Fruit fly (Drosophila melanogaster): ENCODE data around the gene CG5399.

DNA sequence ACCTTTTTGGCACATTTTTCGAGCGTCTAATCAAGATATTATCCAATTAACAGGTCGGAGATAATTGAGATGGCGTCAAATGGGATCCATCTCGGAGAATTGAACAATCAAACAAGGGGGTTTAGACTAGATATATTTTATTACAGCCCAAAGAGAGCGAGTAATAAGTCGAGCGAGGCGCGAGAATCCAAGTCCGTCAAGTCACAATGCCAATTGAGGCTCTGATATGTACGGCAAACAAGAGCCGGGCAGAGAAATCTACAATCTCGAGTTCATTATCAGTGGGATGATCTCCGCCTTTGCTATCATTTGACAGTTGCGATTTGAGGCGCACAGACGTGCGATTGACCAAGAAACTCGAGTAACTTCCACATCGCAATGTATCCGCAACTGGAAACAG is 9.3 kb downstream of the CG5399 start, which contains the start of gene CG5404:
- TF ChIP-seq Sin3A (optimal IDR thresholded peaks at IDR 0.05) (no peak), Myc (optimal IDR thresholded peaks at IDR 0.05) (no peak), insv (optimal IDR thresholded peaks at IDR 0.05) (no peak), h (optimal IDR thresholded peaks at IDR 0.05) (no peak), psq (optimal IDR thresholded peaks at IDR 0.05) (no peak), ttk (optimal IDR thresholded peaks at IDR 0.05) (no peak)
